Worm (Caenorhabditis elegans): ENCODE results near the gene F17A2.13.

The F17A2.13 gene

DNA sequence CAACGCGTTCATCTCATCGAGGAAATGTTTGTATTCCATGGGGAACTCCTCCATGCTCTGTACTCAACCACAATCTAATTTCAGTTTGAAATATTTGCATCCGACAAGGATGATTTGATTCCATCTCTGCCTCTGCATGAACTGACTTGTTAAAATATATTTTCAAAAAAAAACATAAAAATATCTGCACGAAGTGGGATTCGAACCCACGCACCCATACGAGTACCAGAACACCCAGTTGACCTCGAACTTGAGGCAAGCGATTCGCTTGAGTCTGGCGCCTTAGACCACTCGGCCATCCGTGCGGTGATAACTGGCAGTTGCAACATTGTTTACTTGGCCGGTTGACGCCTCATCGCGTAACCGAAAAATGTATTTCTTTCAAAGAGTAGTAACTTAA, 26.4 kb downstream of the F17A2.13 start (continued):
- TF ChIP-seq snpc-3.4 (tag; optimal IDR thresholded peaks at IDR 0.05), result peak; percentile 56
- peak; percentile 72 for TF ChIP-seq rcor-1 (GFP tag; IDR thresholded peaks at IDR 0.05)
- TF ChIP-seq nfya-2 (GFP tag; IDR thresholded peaks at IDR 0.05), result no peak
- no peak for TF ChIP-seq dpl-1 (GFP tag; optimal IDR thresholded peaks at IDR 0.05)
- TF ChIP-seq rec-8 (tag; optimal IDR thresholded peaks at IDR 0.05), result peak; percentile 35 to 69
- no peak for TF ChIP-seq lin-54 (GFP tag; optimal IDR thresholded peaks at IDR 0.05)
- no peak for TF ChIP-seq F33H1.4 (GFP tag; IDR thresholded peaks at IDR 0.05)
- no peak for TF ChIP-seq ceh-58 (GFP tag; IDR thresholded peaks at IDR 0.05)
- no peak for TF ChIP-seq F57A8.1 (GFP tag; optimal IDR thresholded peaks at IDR 0.05)
- peak; percentile 39; the same call in 1 of the 2 replicates for TF ChIP-seq hsf-1 (GFP tag; IDR thresholded peaks at IDR 0.05)
- TF ChIP-seq ztf-26 (tag; optimal IDR thresholded peaks at IDR 0.05), result peak; percentile 52
- TF ChIP-seq unc-62 (GFP tag; optimal IDR thresholded peaks at IDR 0.05), result no peak
- peak; percentile 64 for TF ChIP-seq nhr-179 (tag; optimal IDR thresholded peaks at IDR 0.05)
- TF ChIP-seq ceh-91 (GFP tag; IDR thresholded peaks at IDR 0.05), result no peak
- no peak for TF ChIP-seq ets-4 (GFP tag; optimal IDR thresholded peaks at IDR 0.05)
- TF ChIP-seq F49E8.2 (tag; optimal IDR thresholded peaks at IDR 0.05; ENCODE audit: insufficient read depth), result no peak
- no peak for TF ChIP-seq nhr-120 (GFP tag; IDR thresholded peaks at IDR 0.05)
- TF ChIP-seq B0336.3 (GFP tag; IDR thresholded peaks at IDR 0.05), result no peak
- no peak for TF ChIP-seq F55B11.4 (tag; optimal IDR thresholded peaks at IDR 0.05; ENCODE audit: borderline replicate concordance, insufficient read depth)
- TF ChIP-seq ceh-27 (GFP tag; optimal IDR thresholded peaks at IDR 0.05), result peak; percentile 1
- peak; percentile 73 for TF ChIP-seq nfyb-1 (GFP tag; IDR thresholded peaks at IDR 0.05)
- peak; percentile 71 for TF ChIP-seq attf-6 (GFP tag; IDR thresholded peaks at IDR 0.05)
- peak; percentile 18 for TF ChIP-seq B0035.1 (tag; optimal IDR thresholded peaks at IDR 0.05)
- peak; percentile 41 for TF ChIP-seq madf-10 (tag; optimal IDR thresholded peaks at IDR 0.05)
- no peak for TF ChIP-seq F57C9.4 (tag; optimal IDR thresholded peaks at IDR 0.05)
- TF ChIP-seq K11D2.4 (GFP tag; IDR thresholded peaks at IDR 0.05), result no peak
- TF ChIP-seq Y95B8A.8 (GFP tag; IDR thresholded peaks at IDR 0.05), result 0 out of 2 replicates have a peak, but pooled peaks have one; percentile 51
- peak; percentile 58 for TF ChIP-seq F52B5.7 (tag; optimal IDR thresholded peaks at IDR 0.05)
- TF ChIP-seq him-1 (tag; optimal IDR thresholded peaks at IDR 0.05), result peak; percentile 75
- TF ChIP-seq ceh-40 (GFP tag; IDR thresholded peaks at IDR 0.05), result 0 out of 2 replicates have a peak, but pooled peaks have one; percentile 38
- TF ChIP-seq F10E7.11 (tag; optimal IDR thresholded peaks at IDR 0.05), result no peak
- TF ChIP-seq B0019.2 (GFP tag; conservative IDR thresholded peaks at IDR 0.05), result 0 out of 2 replicates have a peak, but pooled peaks have one; percentile 7
- TF ChIP-seq ccch-3 (GFP tag; optimal IDR thresholded peaks at IDR 0.05), result no peak
- no peak for TF ChIP-seq bed-2 (GFP tag; IDR thresholded peaks at IDR 0.05)
- no peak for TF ChIP-seq lsy-27 (tag; optimal IDR thresholded peaks at IDR 0.05; ENCODE audit: borderline replicate concordance, insufficient read depth)
- TF ChIP-seq hmg-1.2 (GFP tag; IDR thresholded peaks at IDR 0.05), result peak; percentile 69
- TF ChIP-seq madf-6 (GFP tag; IDR thresholded peaks at IDR 0.05), result 0 out of 2 replicates have a peak, but pooled peaks have one; percentile 49
- no peak for TF ChIP-seq mel-28 (tag; optimal IDR thresholded peaks at IDR 0.05; ENCODE audit: borderline replicate concordance)
- peak; percentile 94 for TF ChIP-seq ztf-25 (GFP tag; IDR thresholded peaks at IDR 0.05)
- no peak for TF ChIP-seq Y79H2A.3 (GFP tag; conservative IDR thresholded peaks at IDR 0.05)
- peak; percentile 54 for TF ChIP-seq chd-7 (tag; optimal IDR thresholded peaks at IDR 0.05)
- peak; percentile 14 for TF ChIP-seq akir-1 (GFP tag; optimal IDR thresholded peaks at IDR 0.05)
- peak; percentile 60 for TF ChIP-seq fkh-3 (tag; optimal IDR thresholded peaks at IDR 0.05)
- no peak for TF ChIP-seq aptf-2 (GFP tag; conservative IDR thresholded peaks at IDR 0.05)
- no peak for TF ChIP-seq Y67H2A.10 (GFP tag; conservative IDR thresholded peaks at IDR 0.05)
- 0 out of 2 replicates have a peak, but pooled peaks have one; percentile 16 for TF ChIP-seq attf-3 (GFP tag; conservative IDR thresholded peaks at IDR 0.05)
- peak; percentile 48 for TF ChIP-seq ceh-79 (tag; optimal IDR thresholded peaks at IDR 0.05)
